Worm (Caenorhabditis elegans) whole organism, L1 larva: Measurements from ENCODE around the gene isy-1.

Experiments used
- F16B12.6 ChIP-seq: fragments of 150-350 bp; optimal IDR thresholded peaks from 2 replicates; lab custom pipeline; 2014; ENCODE audit warnings: missing biosample characterization, missing genetic modification characterization
- aha-1 ChIP-seq: fragments of 150-350 bp; optimal IDR thresholded peaks from 2 replicates; lab custom pipeline; 2014; ENCODE audit warnings: missing biosample characterization, missing genetic modification characterization
- alr-1 ChIP-seq: fragments of 200-800 bp; sonication (Bioruptor generic); optimal IDR thresholded peaks from 2 replicates; lab custom pipeline; 2018; ENCODE audit warnings: borderline replicate concordance, mild to moderate bottlenecking, missing genetic modification characterization, missing compliant biosample characterization
- ceh-82 ChIP-seq, 3 experiments: fragments of 150-350 bp in 1 of 3; sonication (generic microtip) in 2 of 3; optimal IDR thresholded peaks; 2 replicates each; lab custom pipeline; 2014 to 2017; ENCODE audit warnings: missing biosample characterization in 3 of 3, missing genetic modification characterization in 3 of 3
- ceh-88 ChIP-seq: fragments of 200-800 bp; sonication (Bioruptor generic); IDR thresholded peaks from 2 replicates; pipeline ENCODE4 v1.3.6; 2022; ENCODE audit warnings: missing genetic modification characterization, missing compliant biosample characterization
- ces-1 ChIP-seq: fragments of 150-350 bp; optimal IDR thresholded peaks from 2 replicates; lab custom pipeline; 2014; ENCODE audit warnings: missing biosample characterization, missing genetic modification reagents, missing genetic modification characterization
- egl-13 ChIP-seq: sonication (generic microtip); optimal IDR thresholded peaks from 2 replicates; lab custom pipeline; 2016; ENCODE audit warnings: missing genotype, missing genetic modification reagents, missing genetic modification characterization, missing compliant biosample characterization
- egl-27 ChIP-seq, 2 experiments: fragments of 150-350 bp in 1 of 2; sonication (generic microtip); optimal IDR thresholded peaks; 3 replicates each; lab custom pipeline; 2017 to 2018; ENCODE audit warnings: missing biosample characterization in 2 of 2, missing genetic modification characterization in 2 of 2, missing genetic modification reagents in 2 of 2
- elt-2 ChIP-seq: sonication (generic microtip); optimal IDR thresholded peaks from 2 replicates; lab custom pipeline; 2016; ENCODE audit warnings: missing genetic modification characterization, mild to moderate bottlenecking, inconsistent platforms, missing compliant biosample characterization, missing genetic modification reagents
- ets-5 ChIP-seq: fragments of 200-800 bp; sonication (Bioruptor generic); IDR thresholded peaks from 2 replicates; pipeline ENCODE4 v1.3.6; 2022; ENCODE audit warnings: missing genetic modification characterization, missing compliant biosample characterization
- fkh-4 ChIP-seq: sonication (generic microtip); optimal IDR thresholded peaks from 2 replicates; lab custom pipeline; 2016; ENCODE audit warnings: missing compliant biosample characterization, missing genetic modification characterization, borderline replicate concordance
- fos-1 ChIP-seq: fragments of 150-350 bp; optimal IDR thresholded peaks from 2 replicates; lab custom pipeline; 2014; ENCODE audit warnings: missing biosample characterization, missing genetic modification characterization
- hlh-17 ChIP-seq: fragments of 200-800 bp; sonication (Bioruptor generic); optimal IDR thresholded peaks from 2 replicates; lab custom pipeline; 2018; ENCODE audit warnings: missing genetic modification characterization, mild to moderate bottlenecking, missing compliant biosample characterization, moderate library complexity, borderline replicate concordance
- hlh-4 ChIP-seq: sonication (generic microtip); optimal IDR thresholded peaks from 2 replicates; lab custom pipeline; 2016; ENCODE audit warnings: mild to moderate bottlenecking, missing genetic modification characterization, missing compliant biosample characterization
- irx-1 ChIP-seq: sonication (generic microtip); optimal IDR thresholded peaks from 2 replicates; lab custom pipeline; 2016; ENCODE audit warnings: missing genetic modification characterization, missing compliant biosample characterization
- lin-35 ChIP-seq, 2 experiments: fragments of 150-350 bp; optimal IDR thresholded peaks; 2 replicates each; lab custom pipeline; 2014; ENCODE audit warnings: missing biosample characterization in 2 of 2, missing genetic modification characterization in 2 of 2, missing genetic modification reagents in 2 of 2
- lin-39 ChIP-seq: fragments of 150-350 bp; optimal IDR thresholded peaks from 2 replicates; lab custom pipeline; 2014; ENCODE audit warnings: missing biosample characterization, missing genetic modification reagents, missing genetic modification characterization
- mdl-1 ChIP-seq, 2 experiments: fragments of 150-350 bp; optimal IDR thresholded peaks; 2 replicates each; lab custom pipeline; 2014 to 2017; ENCODE audit warnings: missing biosample characterization in 2 of 2, missing genetic modification characterization in 2 of 2, inconsistent platforms in 1 of 2
- mef-2 ChIP-seq: fragments of 150-350 bp; optimal IDR thresholded peaks from 2 replicates; lab custom pipeline; 2014; ENCODE audit warnings: missing biosample characterization, missing genetic modification characterization
- mep-1 ChIP-seq: fragments of 150-350 bp; optimal IDR thresholded peaks from 2 replicates; lab custom pipeline; 2014; ENCODE audit warnings: missing biosample characterization, missing genetic modification characterization
- nhr-19 ChIP-seq: fragments of 200-800 bp; sonication (Bioruptor generic); conservative IDR thresholded peaks from 2 replicates; pipeline ENCODE4 v1.3.6; 2022; ENCODE audit warnings: missing genetic modification characterization, missing compliant biosample characterization
- nhr-20 ChIP-seq: sonication (generic microtip); optimal IDR thresholded peaks from 2 replicates; lab custom pipeline; 2016; ENCODE audit warnings: mild to moderate bottlenecking, missing genetic modification characterization, missing compliant biosample characterization
- nhr-47 ChIP-seq: sonication (generic microtip); optimal IDR thresholded peaks from 2 replicates; lab custom pipeline; 2016; ENCODE audit warnings: mild to moderate bottlenecking, missing genetic modification characterization, moderate library complexity, missing compliant biosample characterization
- nhr-76 ChIP-seq: sonication (generic microtip); optimal IDR thresholded peaks from 2 replicates; lab custom pipeline; 2017; ENCODE audit warnings: missing biosample characterization, missing genetic modification characterization
- nhr-84 ChIP-seq: sonication (generic microtip); optimal IDR thresholded peaks from 2 replicates; lab custom pipeline; 2017; ENCODE audit warnings: missing biosample characterization, missing genetic modification characterization
- nhr-85 ChIP-seq: sonication (generic microtip); peaks from one replicate; lab custom pipeline; 2016; ENCODE audit warnings: missing genetic modification characterization, inconsistent platforms, missing compliant biosample characterization
- snpc-4 ChIP-seq: fragments of 150-350 bp; optimal IDR thresholded peaks from 2 replicates; lab custom pipeline; 2014; ENCODE audit warnings: missing biosample characterization, missing genetic modification characterization
- sup-37 ChIP-seq: fragments of 200-800 bp; sonication (Bioruptor generic); optimal IDR thresholded peaks from 2 replicates; lab custom pipeline; 2018; ENCODE audit warnings: mild to moderate bottlenecking, missing genetic modification characterization, missing compliant biosample characterization
- tbx-2 ChIP-seq: sonication (generic microtip); optimal IDR thresholded peaks from 2 replicates; lab custom pipeline; 2016; ENCODE audit warnings: missing genetic modification characterization, missing compliant biosample characterization
- unc-62 ChIP-seq: fragments of 150-350 bp; optimal IDR thresholded peaks from 2 replicates; lab custom pipeline; 2014; ENCODE audit warnings: missing biosample characterization, missing genetic modification reagents, missing genetic modification characterization
- unc-86 ChIP-seq: sonication (generic microtip); optimal IDR thresholded peaks from 2 replicates; lab custom pipeline; 2016; ENCODE audit warnings: missing genetic modification characterization, missing compliant biosample characterization
- unc-98 ChIP-seq: fragments of 200-800 bp; sonication (Bioruptor generic); IDR thresholded peaks from 2 replicates; pipeline ENCODE4 v1.3.6; 2022; ENCODE audit warnings: missing genetic modification characterization, missing compliant biosample characterization
- zag-1 ChIP-seq: fragments of 150-350 bp; optimal IDR thresholded peaks from 2 replicates; lab custom pipeline; 2014; ENCODE audit warnings: missing biosample characterization, missing genetic modification characterization
- ztf-11 ChIP-seq, 2 experiments: sonication (generic microtip); optimal IDR thresholded peaks; 2 replicates each; lab custom pipeline; 2016 to 2017; ENCODE audit warnings: missing genetic modification characterization in 2 of 2, missing biosample characterization in 1 of 2, missing compliant biosample characterization in 1 of 2

isy-1 gene

ce11 chrV:11043767-11044166 lies 43.3 kb upstream of the isy-1 start, which contains the start of gene C45B11.6:
C45B11.6 (plus strand) TSS chrV:11044067.
- TF ChIP-seq egl-13 (tag; lab: Kevin White, UChicago) (no peak), nhr-76 (tag; lab: Kevin White, UChicago) (no peak), unc-98 (no peak), zag-1 (tag; lab: Kevin White, UChicago) (no peak), sup-37 (GFP tag; lab: Kevin White, UChicago) (no peak), nhr-47 (tag; lab: Kevin White, UChicago) (no peak)

- no peak for TF ChIP-seq mep-1 (tag; lab: Kevin White, UChicago)
- no peak for TF ChIP-seq unc-62 (GFP tag; lab: Kevin White, UChicago)
- no peak for TF ChIP-seq mdl-1 (tag; optimal IDR thresholded peaks at IDR 0.05; lab: Kevin White, UChicago)
- TF ChIP-seq unc-86 = no peak
Measured at ce11 chrV:11042538-11042937, 42.0 kb upstream of the isy-1 start, which contains the start of gene C45B11.2. C45B11.2 (plus strand) TSS chrV:11042710.

DNA sequence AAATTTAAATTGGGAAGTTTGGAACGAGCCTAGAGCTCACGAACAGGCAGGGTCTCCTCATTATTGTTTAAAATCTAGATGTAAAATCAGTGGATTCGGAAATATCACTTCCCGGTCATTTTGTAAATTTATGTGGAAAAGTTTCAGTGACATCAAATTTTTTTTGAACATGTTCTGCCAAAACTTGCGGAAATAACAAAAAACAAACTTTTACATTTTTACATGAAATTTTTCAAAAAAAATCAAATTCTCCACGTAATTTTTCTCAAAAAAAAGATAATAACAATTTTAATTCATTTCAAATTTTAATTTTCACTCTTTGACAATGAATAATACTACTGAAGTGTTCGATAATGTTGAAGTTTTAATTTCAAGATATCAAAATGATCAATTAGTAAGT lies 41.0 kb upstream of the isy-1 start, which contains the start of gene C45B11.5:
Gene C45B11.5, plus strand, starts transcription at position 301 of the 400 bp plus-strand sequence.
- no peak for TF ChIP-seq irx-1 (tag; lab: Kevin White, UChicago)
- no peak for TF ChIP-seq ztf-11 (tag; optimal IDR thresholded peaks at IDR 0.05; lab: Kevin White, UChicago)
- TF ChIP-seq nhr-85 = no peak
- no peak for TF ChIP-seq mep-1 (tag; lab: Kevin White, UChicago)
- TF ChIP-seq lin-35 (GFP tag; optimal IDR thresholded peaks at IDR 0.05; lab: Kevin White, UChicago) = no peak
- TF ChIP-seq snpc-4 = no peak
- TF ChIP-seq hlh-4 (tag; lab: Kevin White, UChicago) = no peak
- TF ChIP-seq nhr-20 (tag; lab: Kevin White, UChicago) = no peak
- TF ChIP-seq aha-1 (tag; lab: Kevin White, UChicago) = no peak
- no peak for TF ChIP-seq egl-13 (tag; lab: Kevin White, UChicago)
- TF ChIP-seq ces-1 (GFP tag; lab: Kevin White, UChicago) = no peak
- no peak for TF ChIP-seq fos-1 (tag; lab: Kevin White, UChicago)
- TF ChIP-seq F16B12.6 (tag; lab: Kevin White, UChicago) = no peak

- TF ChIP-seq unc-62 (GFP tag; lab: Kevin White, UChicago) (no peak), ceh-88 (GFP tag; lab: Robert Waterston, UW) (no peak), nhr-84 (tag; lab: Kevin White, UChicago) (no peak), mef-2 (tag; lab: Kevin White, UChicago) (no peak), ets-5 (GFP tag; lab: Robert Waterston, UW) (no peak), snpc-4 (no peak), egl-27 (tag; optimal IDR thresholded peaks at IDR 0.05; lab: Kevin White, UChicago) (no peak), alr-1 (tag; lab: Kevin White, UChicago) (no peak), nhr-47 (tag; lab: Kevin White, UChicago) (no peak), lin-39 (no peak), hlh-17 (GFP tag; lab: Kevin White, UChicago) (no peak), elt-2 (tag; lab: Kevin White, UChicago) (no peak), nhr-19 (no peak), tbx-2 (tag; lab: Kevin White, UChicago) (no peak), ztf-11 (tag; optimal IDR thresholded peaks at IDR 0.05; lab: Kevin White, UChicago) (no peak)
Measured at ce11 chrV:11040473-11040872, 40.0 kb upstream of the isy-1 start, which contains the start of gene C45B11.8. C45B11.8 (plus strand) TSS chrV:11040773.

DNA sequence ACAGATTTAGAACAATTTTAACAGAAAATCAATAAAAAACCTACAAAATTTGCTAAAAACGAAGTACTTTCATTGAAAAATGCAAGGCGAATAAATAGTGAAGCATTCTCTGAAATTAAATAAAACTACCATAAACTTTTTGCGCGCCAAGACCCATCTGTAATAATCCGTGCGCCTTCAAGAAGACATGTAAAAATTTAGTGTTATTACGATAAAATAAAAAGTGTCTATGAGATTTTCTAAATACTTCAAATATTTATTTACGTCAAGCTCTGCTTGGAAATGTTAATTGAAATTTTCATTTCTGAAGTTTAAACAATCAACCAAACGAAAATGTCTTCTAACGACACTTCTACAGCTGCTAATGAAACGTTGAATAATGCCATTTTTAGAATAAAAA lies 39.5 kb upstream of the isy-1 start, which contains the start of gene C45B11.9:
Gene C45B11.9, plus strand, starts transcription at position 301 of the 400 bp plus-strand sequence.
- no peak for TF ChIP-seq ets-5 (GFP tag; lab: Robert Waterston, UW)
- no peak for TF ChIP-seq ceh-82 (tag; optimal IDR thresholded peaks at IDR 0.05; lab: Kevin White, UChicago)
- TF ChIP-seq alr-1 (tag; lab: Kevin White, UChicago) = no peak
- no peak for TF ChIP-seq fkh-4 (tag; lab: Kevin White, UChicago)
